Worm (Caenorhabditis elegans): ENCODE measurements around the gene srj-14.

- TF ChIP-seq elt-3 (tag; optimal IDR thresholded peaks at IDR 0.05), result no peak
- no peak for TF ChIP-seq zag-1 (tag; optimal IDR thresholded peaks at IDR 0.05)
Measured at ce11 chrV:7409599-7409998, 40.1 kb downstream of the srj-14 start, which contains the start of gene R13D7.2.
